Worm (Caenorhabditis elegans): ENCODE results near the gene F56B3.11.

Gene F56B3.11

ce11 chrIV:762016-762459, 34.3 kb downstream of the F56B3.11 start (continued):
- TF ChIP-seq snpc-4 (tag; optimal IDR thresholded peaks at IDR 0.05): no peak
- TF ChIP-seq nhr-77 (tag; optimal IDR thresholded peaks at IDR 0.05): peak; percentile 40
- no peak for TF ChIP-seq ces-1 (GFP tag; optimal IDR thresholded peaks at IDR 0.05)
- no peak for TF ChIP-seq mxl-2 (GFP tag; conservative IDR thresholded peaks at IDR 0.05)
- TF ChIP-seq hlh-30 (tag; optimal IDR thresholded peaks at IDR 0.05; ENCODE audit: insufficient read depth): no peak

ce11 chrIV:760267-760666, 36.1 kb downstream of the F56B3.11 start, which contains the start of gene gst-40:
Gene gst-40, plus strand, starts transcription at chrIV:760502.
- TF ChIP-seq arid-1 (GFP tag; conservative IDR thresholded peaks at IDR 0.05) (no peak), pqm-1 (tag; optimal IDR thresholded peaks at IDR 0.05) (no peak), hmg-1.1 (GFP tag; IDR thresholded peaks at IDR 0.05) (0 out of 2 replicates have a peak, but pooled peaks have one; percentile 26), nhr-111 (GFP tag; optimal IDR thresholded peaks at IDR 0.05) (no peak), php-3 (GFP tag; IDR thresholded peaks at IDR 0.05) (no peak), Y48G9A.11 (GFP tag; IDR thresholded peaks at IDR 0.05) (no peak), aha-1 (tag) (peak; percentile 63), nhr-237 (tag; optimal IDR thresholded peaks at IDR 0.05) (no peak)

- TF ChIP-seq nhr-102 (tag; optimal IDR thresholded peaks at IDR 0.05) (no peak), aha-1 (tag) (peak; percentile 63), unc-62 (GFP tag; optimal IDR thresholded peaks at IDR 0.05 in 1 of 2) (peak in 1 of 2 experiments; percentile 47), unc-62 (tag; optimal IDR thresholded peaks at IDR 0.05) (no peak)
Observed at ce11 chrIV:757548-757947, 38.8 kb downstream of the F56B3.11 start.

ce11 chrIV:756956-757355, 39.4 kb downstream of the F56B3.11 start:
- TF ChIP-seq ceh-32 (tag; optimal IDR thresholded peaks at IDR 0.05; ENCODE audit: poor library complexity) (no peak), zfp-2 (tag; optimal IDR thresholded peaks at IDR 0.05) (no peak), sdz-12 (GFP tag; optimal IDR thresholded peaks at IDR 0.05) (no peak), skn-1 (tag; optimal IDR thresholded peaks at IDR 0.05) (no peak), mxl-3 (GFP tag; optimal IDR thresholded peaks at IDR 0.05) (no peak), unc-39 (tag; optimal IDR thresholded peaks at IDR 0.05) (no peak), hlh-30 (tag; optimal IDR thresholded peaks at IDR 0.05; ENCODE audit: insufficient read depth) (no peak), unc-62 (GFP tag; optimal IDR thresholded peaks at IDR 0.05 in 1 of 2) (peak in 1 of 2 experiments; percentile 94), unc-62 (tag; optimal IDR thresholded peaks at IDR 0.05) (no peak), nhr-28 (tag; optimal IDR thresholded peaks at IDR 0.05) (no peak), lsy-2 (tag; optimal IDR thresholded peaks at IDR 0.05) (no peak), nhr-48 (tag; optimal IDR thresholded peaks at IDR 0.05) (no peak), lin-39 (tag; optimal IDR thresholded peaks at IDR 0.05) (no peak), ama-1 (optimal IDR thresholded peaks at IDR 0.05) (no peak), aha-1 (tag) (peak; percentile 38)

- TF ChIP-seq sdz-12 (GFP tag; optimal IDR thresholded peaks at IDR 0.05) (no peak), mdt-29 (GFP tag; IDR thresholded peaks at IDR 0.05) (no peak)
Observed at ce11 chrIV:756421-756820, 40.0 kb downstream of the F56B3.11 start, which contains the start of gene srt-23. Gene srt-23, plus strand, starts transcription at chrIV:756721.

- TF ChIP-seq nhr-111 (GFP tag; optimal IDR thresholded peaks at IDR 0.05): no peak
- TF ChIP-seq aha-1 (tag): peak; percentile 94
Observed at ce11 chrIV:754357-754972, 41.9 kb downstream of the F56B3.11 start.

- TF ChIP-seq daf-12 (tag; optimal IDR thresholded peaks at IDR 0.05): no peak
- peak in 1 of 2 experiments; percentile 85 for TF ChIP-seq unc-62 (GFP tag; optimal IDR thresholded peaks at IDR 0.05 in 1 of 2)
- TF ChIP-seq unc-62 (tag; optimal IDR thresholded peaks at IDR 0.05): no peak
- no peak for TF ChIP-seq F26F4.8 (GFP tag; conservative IDR thresholded peaks at IDR 0.05)
- TF ChIP-seq aha-1 (tag): peak; percentile 61
- no peak for TF ChIP-seq zip-2 (tag; optimal IDR thresholded peaks at IDR 0.05)
- TF ChIP-seq dmd-9 (GFP tag; IDR thresholded peaks at IDR 0.05): no peak
- no peak for TF ChIP-seq gei-8 (GFP tag; optimal IDR thresholded peaks at IDR 0.05)
Observed at ce11 chrIV:749557-749956, 46.8 kb downstream of the F56B3.11 start.
